Fruit fly (Drosophila melanogaster): ENCODE data around the gene CG10553.

The CG10553 gene

DNA sequence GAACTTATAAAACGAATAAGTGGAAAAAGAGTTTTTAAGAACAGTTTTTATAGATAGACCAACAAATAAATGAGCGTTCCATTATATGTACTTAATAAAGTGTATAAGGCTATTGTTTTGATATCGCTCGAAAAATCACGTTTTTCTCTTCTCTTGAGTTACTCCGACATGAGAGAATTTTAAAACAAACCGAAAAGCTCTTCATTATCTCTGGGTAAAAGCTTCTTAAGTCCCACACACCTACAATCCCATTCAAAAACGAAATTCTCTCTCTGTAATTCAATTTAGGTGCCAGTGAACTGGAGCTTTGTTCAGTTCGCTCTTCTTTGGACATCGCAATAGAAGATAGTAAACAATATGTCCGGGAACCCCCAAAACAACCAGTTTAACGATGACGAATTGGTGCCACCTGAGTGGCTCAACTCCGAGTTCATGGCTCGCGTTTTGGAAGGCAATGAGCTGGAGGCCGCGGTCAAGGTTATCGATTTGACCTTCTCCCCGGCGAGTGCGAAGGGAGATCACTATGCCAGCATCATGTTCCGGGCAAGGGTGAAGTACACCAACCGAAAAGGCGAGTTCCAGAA, 14.0 kb downstream of the CG10553 start, which contains the start of gene CG31436 (continued):
- TF ChIP-seq hkb (optimal IDR thresholded peaks at IDR 0.05) (no peak), hkb (GFP tag; IDR thresholded peaks at IDR 0.05) (no peak), seq (GFP tag; IDR thresholded peaks at IDR 0.05) (no peak), CG3995 (GFP tag; optimal IDR thresholded peaks at IDR 0.05) (no peak), CG13287 (GFP tag; IDR thresholded peaks at IDR 0.05; ENCODE audit: partially characterized antibody) (no peak), CG15073 (GFP tag; optimal IDR thresholded peaks at IDR 0.05) (no peak), CG4424 (GFP tag; optimal IDR thresholded peaks at IDR 0.05) (no peak), disco-r (GFP tag; optimal IDR thresholded peaks at IDR 0.05) (no peak), fd3F (GFP tag; optimal IDR thresholded peaks at IDR 0.05) (no peak), sisA (GFP tag; IDR thresholded peaks at IDR 0.05) (no peak), Sox100B (GFP tag; optimal IDR thresholded peaks at IDR 0.05) (no peak), CG12769 (tag; optimal IDR thresholded peaks at IDR 0.05) (peak; percentile 67), sim (GFP tag; IDR thresholded peaks at IDR 0.05) (no peak), oc (tag; optimal IDR thresholded peaks at IDR 0.05) (no peak), Trl (optimal IDR thresholded peaks at IDR 0.05) (peak; percentile 44 to 82), Trl (GFP tag; optimal IDR thresholded peaks at IDR 0.05) (no peak), CG5180 (GFP tag; optimal IDR thresholded peaks at IDR 0.05) (no peak), CG7839 (tag; optimal IDR thresholded peaks at IDR 0.05) (no peak), fd102C (GFP tag; optimal IDR thresholded peaks at IDR 0.05) (no peak), CG17912 (GFP tag; optimal IDR thresholded peaks at IDR 0.05) (no peak), CG13894 (tag; optimal IDR thresholded peaks at IDR 0.05) (peak; percentile 36), ac (GFP tag; optimal IDR thresholded peaks at IDR 0.05) (no peak), CG12219 (GFP tag; optimal IDR thresholded peaks at IDR 0.05) (no peak), Stat92E (GFP tag; optimal IDR thresholded peaks at IDR 0.05) (no peak), scrt (GFP tag; optimal IDR thresholded peaks at IDR 0.05) (no peak), CG15514 (GFP tag; optimal IDR thresholded peaks at IDR 0.05) (peak; percentile 12), sqz (GFP tag; optimal IDR thresholded peaks at IDR 0.05) (no peak), CG8944 (GFP tag; optimal IDR thresholded peaks at IDR 0.05) (no peak), amos (GFP tag; IDR thresholded peaks at IDR 0.05; ENCODE audit: partially characterized antibody) (no peak), gfzf (GFP tag; optimal IDR thresholded peaks at IDR 0.05) (no peak), CG2678 (tag; optimal IDR thresholded peaks at IDR 0.05) (no peak), Ptx1 (GFP tag; IDR thresholded peaks at IDR 0.05) (no peak), ken (GFP tag; IDR thresholded peaks at IDR 0.05) (no peak), CG3847 (GFP tag; IDR thresholded peaks at IDR 0.05) (no peak), kni (GFP tag; optimal IDR thresholded peaks at IDR 0.05) (no peak), CG30403 (GFP tag; optimal IDR thresholded peaks at IDR 0.05) (no peak), CG17328 (GFP tag; IDR thresholded peaks at IDR 0.05) (no peak), ERR (GFP tag; optimal IDR thresholded peaks at IDR 0.05) (no peak), Fer3 (tag; optimal IDR thresholded peaks at IDR 0.05) (no peak), Deaf1 (tag; optimal IDR thresholded peaks at IDR 0.05) (no peak), sug (tag; optimal IDR thresholded peaks at IDR 0.05) (peak; percentile 47), trem (tag; optimal IDR thresholded peaks at IDR 0.05) (no peak), Jarid2 (GFP tag; optimal IDR thresholded peaks at IDR 0.05) (peak; percentile 73), Nf-YB (GFP tag; optimal IDR thresholded peaks at IDR 0.05) (no peak), fd96Cb (tag; optimal IDR thresholded peaks at IDR 0.05) (no peak), CG5245 (GFP tag; optimal IDR thresholded peaks at IDR 0.05) (no peak), CG9727 (GFP tag; optimal IDR thresholded peaks at IDR 0.05) (no peak), HmgZ (tag; optimal IDR thresholded peaks at IDR 0.05) (no peak), Sox102F (GFP tag; optimal IDR thresholded peaks at IDR 0.05) (no peak), Kr (GFP tag; optimal IDR thresholded peaks at IDR 0.05) (no peak), cato (GFP tag; optimal IDR thresholded peaks at IDR 0.05; ENCODE audit: borderline replicate concordance) (no peak)

Measured in whole organism, embryonic.